Worm (Caenorhabditis elegans) whole organism, early embryonic: ENCODE data around the gene pigg-1.

Source experiments
- ets-7 ChIP-seq: sonication (generic microtip); optimal IDR thresholded peaks from 2 replicates; lab custom pipeline; 2016; ENCODE audit warnings: missing genotype, missing genetic modification characterization, missing compliant biosample characterization
- flt-1 ChIP-seq: fragments of 200-800 bp; sonication (Bioruptor generic); IDR thresholded peaks from 2 replicates; pipeline ENCODE4 v1.3.6; 2022; ENCODE audit warnings: missing genetic modification characterization, missing compliant biosample characterization

ce11 chrII:8573044-8573443 lies 27.0 kb downstream of the pigg-1 start, which contains the start of gene F54C9.7:
- TF ChIP-seq flt-1 (GFP tag; lab: Robert Waterston, UW) (no peak), ets-7 (no peak)
